Fruit fly (Drosophila melanogaster): ENCODE data around the gene Targ1.
A peak's percentile ranks its signal among the peaks of the same experiment; 100 is the strongest.

Targ1 gene

dm6 chr3L:21185622-21186021 lies 17.1 kb downstream of the Targ1 start:
- peak; percentile 29 for TF ChIP-seq Eip78C (GFP tag)
- TF ChIP-seq fd85E (GFP tag; optimal IDR thresholded peaks at IDR 0.05): no peak

- peak; percentile 47 for TF ChIP-seq CG6792 (GFP tag; optimal IDR thresholded peaks at IDR 0.05)
- no peak for TF ChIP-seq CG10669 (GFP tag; optimal IDR thresholded peaks at IDR 0.05)
- no peak for TF ChIP-seq Eip93F (GFP tag; optimal IDR thresholded peaks at IDR 0.05)
- TF ChIP-seq CG11902 (GFP tag; optimal IDR thresholded peaks at IDR 0.05): no peak
- TF ChIP-seq CG6808 (GFP tag; optimal IDR thresholded peaks at IDR 0.05): peak; percentile 14
- no peak for TF ChIP-seq fkh (GFP tag; optimal IDR thresholded peaks at IDR 0.05)
- TF ChIP-seq spab (GFP tag; optimal IDR thresholded peaks at IDR 0.05): peak; percentile 16
- TF ChIP-seq fd85E (GFP tag; optimal IDR thresholded peaks at IDR 0.05): no peak
- peak; percentile 47 for TF ChIP-seq Gug (GFP tag; IDR thresholded peaks at IDR 0.05)
- TF ChIP-seq svp (GFP tag): peak; percentile 79
- TF ChIP-seq salr (GFP tag; optimal IDR thresholded peaks at IDR 0.05): peak in 1 of 2 experiments; percentile 70
- TF ChIP-seq Eip75B (GFP tag; optimal IDR thresholded peaks at IDR 0.05): peak; percentile 34
- peak; percentile 65 for TF ChIP-seq CG6163 (GFP tag; IDR thresholded peaks at IDR 0.05)
- TF ChIP-seq Hr38 (GFP tag; optimal IDR thresholded peaks at IDR 0.05): no peak
- no peak for TF ChIP-seq CG9139 (GFP tag; optimal IDR thresholded peaks at IDR 0.05)
- TF ChIP-seq net (GFP tag; optimal IDR thresholded peaks at IDR 0.05): peak; percentile 69
- peak; percentile 47 for TF ChIP-seq CG8632 (GFP tag; optimal IDR thresholded peaks at IDR 0.05)
- no peak for TF ChIP-seq CG7368 (GFP tag; optimal IDR thresholded peaks at IDR 0.05)
- TF ChIP-seq pdm3 (GFP tag; optimal IDR thresholded peaks at IDR 0.05): peak; percentile 70
- TF ChIP-seq CG10631 (GFP tag; optimal IDR thresholded peaks at IDR 0.05): peak; percentile 48
- peak; percentile 49 for TF ChIP-seq cyc (GFP tag; optimal IDR thresholded peaks at IDR 0.05)
- peak; percentile 49 for TF ChIP-seq lz (GFP tag; optimal IDR thresholded peaks at IDR 0.05)
- peak; percentile 61 for TF ChIP-seq Sox102F (GFP tag; optimal IDR thresholded peaks at IDR 0.05)
- TF ChIP-seq CG1621 (tag; optimal IDR thresholded peaks at IDR 0.05): no peak
- peak; percentile 64 for TF ChIP-seq OdsH (GFP tag; optimal IDR thresholded peaks at IDR 0.05)
- no peak for TF ChIP-seq CG16779 (tag; optimal IDR thresholded peaks at IDR 0.05)
- TF ChIP-seq Smox (GFP tag; optimal IDR thresholded peaks at IDR 0.05): peak; percentile 63
- peak; percentile 64 for TF ChIP-seq Hr39 (GFP tag; optimal IDR thresholded peaks at IDR 0.05)
- TF ChIP-seq vri (GFP tag; optimal IDR thresholded peaks at IDR 0.05): peak; percentile 69
- TF ChIP-seq CG6854 (GFP tag; optimal IDR thresholded peaks at IDR 0.05): no peak
- TF ChIP-seq Met (GFP tag; optimal IDR thresholded peaks at IDR 0.05): peak; percentile 70
- TF ChIP-seq Ets96B (tag; optimal IDR thresholded peaks at IDR 0.05): peak; percentile 29
- TF ChIP-seq CG34406 (GFP tag; optimal IDR thresholded peaks at IDR 0.05): peak; percentile 24
- TF ChIP-seq Ets21C (GFP tag; optimal IDR thresholded peaks at IDR 0.05): no peak
- TF ChIP-seq Sox15 (GFP tag; optimal IDR thresholded peaks at IDR 0.05): no peak
- peak; percentile 75 for TF ChIP-seq Hr4 (GFP tag; optimal IDR thresholded peaks at IDR 0.05)
- peak; percentile 76 for TF ChIP-seq CG15336 (GFP tag; IDR thresholded peaks at IDR 0.05)
- TF ChIP-seq acj6 (GFP tag; optimal IDR thresholded peaks at IDR 0.05): peak; percentile 71
- TF ChIP-seq CG32006 (GFP tag; optimal IDR thresholded peaks at IDR 0.05): peak; percentile 76
- TF ChIP-seq Sox14 (GFP tag; optimal IDR thresholded peaks at IDR 0.05): peak; percentile 51
- TF ChIP-seq CG6276 (GFP tag; optimal IDR thresholded peaks at IDR 0.05): no peak
- TF ChIP-seq ss (GFP tag; optimal IDR thresholded peaks at IDR 0.05): peak; percentile 3 to 31
- peak; percentile 60 for TF ChIP-seq CG31627 (GFP tag; optimal IDR thresholded peaks at IDR 0.05)
- peak; percentile 15 for TF ChIP-seq CG3032 (tag; optimal IDR thresholded peaks at IDR 0.05)
- TF ChIP-seq topi (GFP tag; optimal IDR thresholded peaks at IDR 0.05): peak; percentile 57
- no peak for TF ChIP-seq CG8319 (GFP tag; optimal IDR thresholded peaks at IDR 0.05)
- no peak for TF ChIP-seq CG4318 (GFP tag; optimal IDR thresholded peaks at IDR 0.05)
- TF ChIP-seq CG11762 (GFP tag; optimal IDR thresholded peaks at IDR 0.05; ENCODE audit: insufficient read depth): no peak
- TF ChIP-seq esn (GFP tag; optimal IDR thresholded peaks at IDR 0.05): peak; percentile 69
Observed at dm6 chr3L:21176935-21177581, 25.6 kb downstream of the Targ1 start.

Data from whole organism, prepupa.